Fruit fly (Drosophila melanogaster) whole organism, larva: ENCODE data around the gene CG14805.
A peak's percentile ranks its signal among the peaks of the same experiment; 100 is the strongest.

Experiments
- noc ChIP-seq: fragments of 200-800 bp; sonication (Bioruptor generic); optimal IDR thresholded peaks from 3 replicates; lab custom pipeline; 2019; ENCODE audit warnings: missing biosample characterization, mild to moderate bottlenecking, missing genetic modification characterization, moderate library complexity

Gene CG14805

dm6 chrX:1877107-1877736, at the start of gene CG14805, which contains the start of gene CG14817:
Gene CG14805 (plus strand): TSS chrX:1877317.
Gene CG14817 (minus strand): TSS chrX:1877270.
- TF ChIP-seq noc (tag; lab: Kevin White, UChicago): peak; percentile 51

- no peak for TF ChIP-seq noc (tag; lab: Kevin White, UChicago)
These were observed 49.0 kb upstream of the CG14805 start for dm6 chrX:1828097-1828496.

- TF ChIP-seq noc (tag; lab: Kevin White, UChicago): peak; percentile 98
These were observed 46.5 kb upstream of the CG14805 start for dm6 chrX:1830396-1831218.

- TF ChIP-seq noc (tag; lab: Kevin White, UChicago): no peak
These were observed 45.9 kb upstream of the CG14805 start for dm6 chrX:1831219-1831555.

DNA sequence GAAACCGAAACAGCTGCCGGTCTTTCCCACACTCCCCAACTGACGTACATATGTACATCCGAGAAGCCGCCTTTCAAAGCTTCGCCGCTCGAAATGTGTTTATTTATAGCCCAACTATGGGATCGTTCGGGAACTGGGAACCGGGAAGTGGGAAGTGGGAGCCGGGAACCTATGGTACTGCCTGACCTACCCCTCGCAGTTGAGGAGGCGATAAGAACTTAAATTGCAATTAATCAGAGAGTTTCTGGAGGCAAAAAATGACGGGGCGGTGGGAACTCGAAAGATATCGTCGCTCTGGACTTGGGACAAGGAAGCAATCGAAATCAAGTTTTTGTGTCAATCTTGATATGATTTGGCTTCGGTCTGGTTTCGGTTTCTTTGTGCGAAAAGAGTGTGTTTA, 44.4 kb upstream of the CG14805 start:
- peak; percentile 9 for TF ChIP-seq noc (tag; lab: Kevin White, UChicago)

- TF ChIP-seq noc (tag; lab: Kevin White, UChicago): no peak
These were observed 42.3 kb upstream of the CG14805 start for dm6 chrX:1834702-1835376.

DNA sequence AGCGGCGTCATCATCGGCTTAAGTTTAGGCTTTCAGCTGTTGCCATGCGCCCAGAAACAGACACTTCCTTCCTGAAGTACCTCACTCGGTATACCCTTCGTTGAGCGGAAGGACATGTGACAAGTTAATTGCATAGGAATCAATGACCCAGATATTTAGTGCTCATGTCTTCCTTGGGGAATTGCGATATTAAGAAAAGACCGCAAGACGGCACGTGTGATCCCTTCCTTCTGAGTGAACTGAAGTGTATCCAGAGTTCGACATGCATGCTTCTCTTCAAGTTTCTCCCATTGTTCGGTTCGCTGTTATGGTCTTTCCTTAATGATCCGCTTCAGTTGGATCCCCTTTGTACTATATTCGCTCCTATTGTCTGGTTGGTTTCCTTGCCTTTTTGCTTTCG, 36.6 kb upstream of the CG14805 start:
- peak; percentile 5 for TF ChIP-seq noc (tag; lab: Kevin White, UChicago)

- TF ChIP-seq noc (tag; lab: Kevin White, UChicago): no peak
These were observed 34.2 kb upstream of the CG14805 start for dm6 chrX:1842875-1843274.

DNA sequence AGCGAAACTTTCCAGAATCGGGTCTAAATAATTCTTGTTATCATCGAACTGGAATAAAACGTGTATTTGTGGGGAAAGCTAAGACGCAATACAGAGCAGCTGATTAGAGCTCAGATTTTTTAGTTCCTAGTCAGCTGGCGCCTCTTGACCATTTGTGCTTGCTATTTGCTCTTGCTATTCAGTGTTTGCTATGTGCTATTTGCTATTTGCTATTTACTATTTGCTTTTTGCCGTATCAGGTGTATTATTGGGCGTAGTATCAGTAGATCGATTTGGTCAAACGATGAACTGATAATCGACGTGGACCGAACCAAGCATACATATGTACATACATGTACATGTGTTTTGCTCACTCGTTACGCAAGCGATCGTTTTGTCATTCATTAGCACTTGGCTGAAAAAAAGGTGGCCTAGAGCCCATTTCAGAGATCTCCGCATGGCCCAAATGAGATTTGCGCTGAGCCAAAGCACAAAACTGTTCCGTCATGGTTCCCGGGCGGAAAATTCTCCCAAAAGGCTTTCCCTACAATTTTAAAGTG, 31.6 kb upstream of the CG14805 start:
- peak; percentile 37 for TF ChIP-seq noc (tag; lab: Kevin White, UChicago)

DNA sequence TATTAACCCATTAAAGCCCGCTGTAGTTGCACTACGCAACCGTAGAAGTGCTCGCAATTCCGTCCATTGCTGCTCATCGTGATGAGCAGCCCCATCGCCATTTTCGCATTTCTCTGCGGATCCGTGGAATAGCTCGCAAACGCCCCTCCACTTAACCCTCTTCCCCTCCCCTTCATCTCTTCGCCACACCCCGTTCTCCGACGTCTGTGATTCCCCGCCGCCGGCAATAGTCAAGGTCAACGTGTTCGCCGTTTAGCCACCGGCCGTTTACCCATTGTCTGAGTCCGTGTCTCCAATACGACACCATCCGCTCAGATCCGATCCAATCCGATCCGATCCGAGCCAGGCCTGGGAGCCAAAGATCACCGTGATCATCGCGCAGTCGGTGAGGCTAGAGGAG, 30.7 kb upstream of the CG14805 start:
- no peak for TF ChIP-seq noc (tag; lab: Kevin White, UChicago)

DNA sequence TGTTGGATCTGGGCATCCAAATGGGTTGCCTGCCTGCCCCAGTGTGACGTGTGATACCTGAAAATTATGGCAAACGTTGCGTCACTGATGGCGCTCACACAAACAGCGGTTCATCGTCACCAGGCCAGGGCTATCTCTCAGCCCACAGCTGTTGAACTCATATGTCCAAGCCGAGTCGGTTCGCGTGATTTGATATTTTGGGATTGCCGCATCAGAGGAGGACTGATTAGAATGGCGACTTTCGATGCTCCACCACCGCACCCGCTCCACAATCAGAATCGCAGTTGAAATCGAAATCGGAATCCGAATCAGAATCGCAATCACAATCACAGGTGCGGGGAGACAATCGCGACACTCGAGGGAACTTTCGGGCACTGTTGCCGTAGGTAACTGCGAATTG, 29.4 kb upstream of the CG14805 start:
- no peak for TF ChIP-seq noc (tag; lab: Kevin White, UChicago)

- peak; percentile 0 for TF ChIP-seq noc (tag; lab: Kevin White, UChicago)
These were observed 28.4 kb upstream of the CG14805 start for dm6 chrX:1848624-1849198.

dm6 chrX:1849914-1850313, 27.2 kb upstream of the CG14805 start:
- peak; percentile 98 for TF ChIP-seq noc (tag; lab: Kevin White, UChicago)

DNA sequence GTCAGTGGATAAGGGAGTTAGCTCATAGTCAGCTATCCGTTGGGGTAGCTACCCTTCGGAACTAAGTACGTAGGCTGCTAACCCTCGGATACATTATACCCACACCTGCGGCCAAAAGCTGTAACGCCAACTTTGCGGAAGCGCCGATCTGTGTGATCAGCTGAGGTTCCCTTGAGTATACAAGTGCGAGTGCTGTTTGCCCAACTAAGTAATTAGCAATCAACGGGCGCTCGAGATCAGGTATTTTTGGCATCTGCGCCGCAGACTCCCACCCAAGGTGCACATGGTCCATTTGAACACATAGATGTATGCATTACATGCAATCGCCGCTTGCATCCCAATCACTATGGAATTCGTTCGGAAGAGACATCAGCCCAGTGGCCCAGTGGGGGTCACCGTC, 23.0 kb upstream of the CG14805 start:
- TF ChIP-seq noc (tag; lab: Kevin White, UChicago): no peak

DNA sequence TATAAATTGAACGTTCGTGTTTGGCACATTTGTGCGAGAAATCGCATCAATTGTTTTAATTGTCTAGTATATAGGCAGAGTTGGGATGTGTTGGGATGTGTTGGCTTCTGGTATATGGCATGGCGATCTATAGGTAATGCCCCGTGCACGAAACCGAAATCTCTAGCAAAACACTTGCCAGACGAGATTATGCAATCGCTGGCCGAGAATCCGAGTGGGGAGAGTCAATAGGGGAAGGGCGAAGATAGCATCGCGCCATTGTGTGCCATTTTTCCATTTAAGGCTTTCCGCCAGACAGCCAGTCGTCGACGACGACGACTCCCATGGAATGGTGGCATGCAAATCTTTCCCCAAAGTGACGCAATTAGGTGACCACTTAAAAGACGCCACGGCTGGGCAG, 22.2 kb upstream of the CG14805 start:
- no peak for TF ChIP-seq noc (tag; lab: Kevin White, UChicago)

- no peak for TF ChIP-seq noc (tag; lab: Kevin White, UChicago)
These were observed 20.5 kb upstream of the CG14805 start for dm6 chrX:1856605-1857004.
